Worm (Caenorhabditis elegans) whole organism, L4 larva: ENCODE measurements around the gene F47G3.4.

Experiments used
- ZK546.5 ChIP-seq, 2 experiments: sonication (generic microtip); optimal IDR thresholded peaks; 2 replicates each; lab custom pipeline; 2017; ENCODE audit warnings: missing biosample characterization in 2 of 2, missing genetic modification characterization in 2 of 2
- hlh-11 ChIP-seq: fragments of 200-800 bp; sonication (Bioruptor generic); optimal IDR thresholded peaks from 2 replicates; lab custom pipeline; 2018; ENCODE audit warnings: mild to moderate bottlenecking, missing genetic modification characterization, missing compliant biosample characterization
- mdl-1 ChIP-seq, 2 experiments: fragments of 150-350 bp in 1 of 2; sonication (generic microtip) in 1 of 2; optimal IDR thresholded peaks; 2 replicates each; lab custom pipeline; 2014 to 2017; ENCODE audit warnings: missing biosample characterization in 2 of 2, missing genetic modification characterization in 2 of 2
- nhr-10 ChIP-seq: fragments of 150-350 bp; optimal IDR thresholded peaks from 2 replicates; lab custom pipeline; 2014; ENCODE audit warnings: missing biosample characterization, missing genetic modification characterization
- rbr-2 ChIP-seq: sonication (generic microtip); optimal IDR thresholded peaks from 2 replicates; lab custom pipeline; 2016; ENCODE audit warnings: missing genotype, missing genetic modification characterization, missing compliant biosample characterization
- ztf-11 ChIP-seq: fragments of 150-350 bp; optimal IDR thresholded peaks from 2 replicates; lab custom pipeline; 2014; ENCODE audit warnings: missing biosample characterization, missing genetic modification characterization
- ztf-7 ChIP-seq: fragments of 150-350 bp; optimal IDR thresholded peaks from 2 replicates; lab custom pipeline; 2014; ENCODE audit warnings: missing biosample characterization, missing genetic modification characterization

- TF ChIP-seq mdl-1 (tag; optimal IDR thresholded peaks at IDR 0.05; lab: Kevin White, UChicago) (no peak), rbr-2 (no peak), ZK546.5 (tag; optimal IDR thresholded peaks at IDR 0.05; lab: Kevin White, UChicago) (no peak), nhr-10 (tag; lab: Kevin White, UChicago) (no peak), hlh-11 (tag; lab: Kevin White, UChicago) (no peak), ztf-11 (no peak), ztf-7 (tag; lab: Kevin White, UChicago) (no peak)
Measured at ce11 chrX:2338210-2338609, 43.2 kb upstream of the F47G3.4 start, which contains the start of gene nlp-45.
